Worm (Caenorhabditis elegans): Measurements from ENCODE around the gene osm-7.

DNA sequence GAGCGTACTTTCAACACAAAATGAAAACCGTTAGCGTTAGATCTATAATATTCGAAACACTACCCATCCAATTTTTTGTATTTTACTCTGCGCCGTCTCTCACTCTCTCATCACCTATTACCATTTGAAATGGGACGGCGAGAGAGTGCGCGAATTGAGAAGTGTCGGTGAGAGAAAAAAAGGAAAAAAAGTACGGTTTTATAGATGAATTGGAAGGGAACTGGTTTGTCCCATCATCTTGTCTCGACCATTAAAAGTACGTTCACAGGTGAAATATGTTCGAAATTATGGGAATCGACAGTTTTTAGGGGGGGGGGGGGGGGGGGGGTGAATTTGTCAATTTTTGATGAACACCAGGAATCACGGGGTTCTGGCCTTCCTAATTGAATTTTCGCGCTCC is 41.3 kb upstream of the osm-7 start:
- TF ChIP-seq ztf-29 (GFP tag; IDR thresholded peaks at IDR 0.05), result no peak
- no peak for TF ChIP-seq flt-1 (GFP tag; IDR thresholded peaks at IDR 0.05)
- no peak for TF ChIP-seq klf-2 (GFP tag; conservative IDR thresholded peaks at IDR 0.05)
- TF ChIP-seq tab-1 (GFP tag; IDR thresholded peaks at IDR 0.05), result no peak
- no peak for TF ChIP-seq ztf-23 (GFP tag; IDR thresholded peaks at IDR 0.05)

Measured in whole organism, midembryonic.